Fruit fly (Drosophila melanogaster) Kc167 (cell line): ENCODE results near the gene CG7730.

Experiments
- Myc ChIP-seq: fragments of >200 bp; optimal IDR thresholded peaks from 2 replicates; lab custom pipeline; 2017; ENCODE audit warnings: missing external identifiers
- Sin3A ChIP-seq: fragments of >200 bp; optimal IDR thresholded peaks from 2 replicates; lab custom pipeline; 2018; ENCODE audit warnings: missing external identifiers
- h ChIP-seq: fragments of >200 bp; optimal IDR thresholded peaks from 3 replicates; lab custom pipeline; 2018; ENCODE audit warnings: missing external identifiers
- insv ChIP-seq: fragments of >200 bp; optimal IDR thresholded peaks from 3 replicates; lab custom pipeline; 2018; ENCODE audit warnings: missing external identifiers
- psq ChIP-seq: fragments of >200 bp; optimal IDR thresholded peaks from 2 replicates; lab custom pipeline; 2017; ENCODE audit warnings: missing external identifiers
- ttk ChIP-seq: sonication (Bioruptor generic); optimal IDR thresholded peaks from 2 replicates; lab custom pipeline; 2017; ENCODE audit warnings: missing external identifiers

The CG7730 gene

DNA sequence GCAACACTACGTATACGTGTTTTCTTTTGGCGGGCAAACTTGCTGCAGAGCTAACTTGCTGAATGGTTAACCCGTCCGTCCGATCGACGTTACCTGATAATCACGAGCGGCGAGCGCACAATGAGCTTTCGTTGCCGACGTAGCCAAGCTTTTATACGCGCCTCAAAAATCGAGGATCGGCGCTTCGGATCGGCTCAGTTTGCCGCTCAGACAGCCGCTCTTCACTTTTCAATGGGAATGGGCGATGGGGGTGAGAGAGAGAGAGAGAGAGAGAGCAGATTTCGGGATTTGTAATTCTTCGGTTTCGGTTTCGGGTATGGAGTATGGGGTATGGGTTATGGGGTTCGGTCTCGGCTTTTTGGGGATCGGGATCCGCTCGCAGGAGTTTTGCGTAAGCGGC lies 4.7 kb downstream of the CG7730 start, which contains the start of gene Ilp8:
Gene Ilp8, minus strand, starts transcription at position 110 of the 400 bp plus-strand sequence.
- TF ChIP-seq Myc, result no peak
- TF ChIP-seq Sin3A (lab: Kevin White, UChicago), result no peak
- TF ChIP-seq ttk (lab: Kevin White, UChicago), result no peak
- no peak for TF ChIP-seq psq (lab: Kevin White, UChicago)
- TF ChIP-seq h (lab: Kevin White, UChicago), result no peak
- no peak for TF ChIP-seq insv (lab: Kevin White, UChicago)

DNA sequence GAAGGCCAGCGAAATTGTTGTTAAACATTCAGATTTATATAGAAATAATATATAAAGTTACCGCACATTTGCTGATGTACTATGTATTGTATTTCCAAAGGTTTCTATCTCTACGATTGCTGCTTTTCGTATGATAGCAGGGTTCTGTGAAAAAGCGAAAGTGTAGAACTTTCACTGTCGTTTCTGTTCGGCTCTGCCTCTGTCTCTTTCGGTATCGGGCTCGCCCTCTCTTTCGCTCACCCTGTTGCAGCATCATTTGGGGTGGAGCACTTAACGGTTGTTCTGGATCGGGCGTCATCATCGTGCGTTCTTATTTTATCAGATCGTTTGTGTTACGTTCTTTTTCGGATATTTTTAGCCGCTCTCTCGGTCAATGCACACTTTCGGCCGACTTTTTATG lies 6.0 kb downstream of the CG7730 start:
- TF ChIP-seq ttk (lab: Kevin White, UChicago), result no peak
- TF ChIP-seq Sin3A (lab: Kevin White, UChicago), result no peak
- no peak for TF ChIP-seq psq (lab: Kevin White, UChicago)
- no peak for TF ChIP-seq Myc
- TF ChIP-seq insv (lab: Kevin White, UChicago), result no peak
- TF ChIP-seq h (lab: Kevin White, UChicago), result no peak

DNA sequence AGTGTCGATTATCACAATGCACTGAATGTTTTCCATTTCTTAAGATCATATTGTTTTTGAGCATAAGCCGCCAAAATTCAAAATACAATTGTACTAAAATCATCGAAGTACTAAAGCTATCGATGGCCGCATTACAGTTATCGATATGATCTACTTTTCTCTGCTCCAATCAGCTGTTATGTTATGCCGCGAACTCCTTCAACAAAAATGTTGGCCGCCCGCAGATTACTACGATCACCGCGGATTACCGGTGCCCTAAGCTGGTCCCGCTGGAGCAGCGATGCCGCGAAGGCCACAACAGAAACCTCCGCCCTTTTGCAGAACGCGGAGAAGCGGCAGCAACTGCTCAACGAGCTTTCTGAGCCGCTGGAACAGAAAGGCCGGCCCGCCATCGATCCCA lies 8.2 kb downstream of the CG7730 start, which contains the start of gene beg:
Gene beg, plus strand, starts transcription at position 177 of the 400 bp plus-strand sequence.
- TF ChIP-seq Sin3A (lab: Kevin White, UChicago) (no peak), ttk (lab: Kevin White, UChicago) (no peak), psq (lab: Kevin White, UChicago) (no peak), h (lab: Kevin White, UChicago) (no peak), insv (lab: Kevin White, UChicago) (no peak)

DNA sequence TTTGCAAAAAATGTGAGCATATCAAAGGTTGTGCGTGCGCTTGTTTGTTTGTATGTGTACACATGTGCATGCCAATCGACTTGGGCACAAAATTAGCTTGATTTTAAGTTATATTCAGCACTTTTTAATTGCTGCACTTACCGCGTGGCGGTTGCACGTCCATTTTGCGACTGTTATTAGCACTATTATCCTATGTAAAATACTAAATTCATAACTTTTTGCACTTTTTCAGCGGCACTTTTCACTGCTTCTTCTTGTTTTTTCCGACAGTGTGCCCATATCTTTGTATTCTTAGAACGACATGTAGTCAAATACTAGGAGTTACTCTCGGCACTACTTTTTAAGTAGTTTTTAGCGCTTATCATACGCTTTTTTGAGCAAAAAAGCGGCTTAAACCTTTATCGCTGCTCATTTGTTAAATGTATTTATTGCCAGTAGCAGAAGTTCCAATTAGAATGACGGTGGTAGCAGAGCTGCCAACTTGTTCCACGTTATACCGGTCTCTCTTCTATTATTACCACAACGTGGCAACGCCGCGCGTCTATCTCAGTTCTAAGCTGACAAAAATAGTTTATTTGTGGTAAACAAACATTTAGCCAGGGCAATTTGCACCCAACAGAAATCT lies 15.1 kb downstream of the CG7730 start, which contains the start of the genes scaf6 and Papst2:
Gene scaf6, minus strand, starts transcription at position 278 of the 625 bp plus-strand sequence.
Gene Papst2, plus strand, starts transcription at position 501 of the 625 bp plus-strand sequence.
- TF ChIP-seq Sin3A (lab: Kevin White, UChicago) (no peak), Myc (no peak), psq (lab: Kevin White, UChicago) (no peak), insv (lab: Kevin White, UChicago) (no peak), h (lab: Kevin White, UChicago) (no peak)

DNA sequence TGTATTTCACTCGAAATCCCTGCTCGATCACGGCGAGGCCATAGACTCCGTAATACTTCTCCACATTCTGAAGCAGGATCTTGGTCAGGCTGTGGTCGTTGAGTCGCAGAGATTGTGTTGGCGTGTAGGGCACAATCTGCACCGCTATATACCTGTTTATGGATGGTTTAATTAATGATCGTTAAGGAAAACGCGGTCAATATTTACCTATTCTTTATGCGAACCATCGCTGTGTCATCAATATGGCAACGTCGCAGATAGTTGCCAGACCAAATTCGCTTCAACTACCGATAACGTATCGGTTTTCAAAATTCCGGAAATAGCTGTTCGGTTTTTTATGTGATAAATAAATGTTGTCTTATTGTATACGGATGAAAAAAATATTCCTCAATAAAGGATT lies 17.5 kb downstream of the CG7730 start, which contains the start of gene Pop5:
Gene Pop5, minus strand, starts transcription at position 240 of the 400 bp plus-strand sequence.
- no peak for TF ChIP-seq ttk (lab: Kevin White, UChicago)
- TF ChIP-seq insv (lab: Kevin White, UChicago), result no peak
- TF ChIP-seq Myc, result no peak
- TF ChIP-seq psq (lab: Kevin White, UChicago), result no peak
- no peak for TF ChIP-seq h (lab: Kevin White, UChicago)
- no peak for TF ChIP-seq Sin3A (lab: Kevin White, UChicago)

DNA sequence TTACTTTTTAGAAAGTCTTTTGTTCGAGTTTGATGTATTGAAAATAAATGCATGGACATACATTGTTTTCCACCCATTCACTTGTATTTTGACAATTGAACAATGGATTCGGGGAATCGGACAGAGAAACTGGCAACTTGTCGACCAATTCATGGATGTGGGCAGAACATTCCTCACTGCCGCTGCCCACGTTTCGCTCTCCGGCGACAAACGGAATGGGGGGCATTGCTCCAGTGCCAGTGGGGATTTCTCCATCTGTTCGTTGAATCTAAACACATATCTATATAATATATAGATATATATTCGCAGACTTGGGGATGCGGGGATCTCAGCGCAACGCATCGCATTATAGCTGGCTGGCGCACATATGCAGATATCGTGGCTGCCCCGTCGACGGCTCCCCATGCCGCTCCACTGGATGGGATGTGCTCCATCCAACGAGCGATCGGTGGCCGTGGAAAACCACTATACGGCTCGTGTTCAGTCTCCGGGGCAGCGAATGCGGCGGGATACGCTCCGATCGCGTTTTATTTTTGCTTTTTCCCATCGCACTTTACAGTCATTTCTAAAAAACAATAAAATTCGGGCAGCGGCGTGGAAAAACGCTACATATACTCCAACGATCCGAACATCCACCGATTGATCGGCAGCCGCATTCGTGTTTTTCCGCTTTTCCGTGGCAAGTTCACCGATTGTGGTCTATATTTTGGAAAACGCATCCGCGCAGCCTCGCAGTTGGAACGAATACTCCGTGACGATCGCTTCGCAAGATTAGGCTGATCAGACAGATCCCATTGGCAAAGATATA lies 18.3 kb downstream of the CG7730 start, which contains the start of gene TpnC73F:
Gene TpnC73F, plus strand, starts transcription at position 633 of the 808 bp plus-strand sequence.
- TF ChIP-seq insv (lab: Kevin White, UChicago), result no peak

DNA sequence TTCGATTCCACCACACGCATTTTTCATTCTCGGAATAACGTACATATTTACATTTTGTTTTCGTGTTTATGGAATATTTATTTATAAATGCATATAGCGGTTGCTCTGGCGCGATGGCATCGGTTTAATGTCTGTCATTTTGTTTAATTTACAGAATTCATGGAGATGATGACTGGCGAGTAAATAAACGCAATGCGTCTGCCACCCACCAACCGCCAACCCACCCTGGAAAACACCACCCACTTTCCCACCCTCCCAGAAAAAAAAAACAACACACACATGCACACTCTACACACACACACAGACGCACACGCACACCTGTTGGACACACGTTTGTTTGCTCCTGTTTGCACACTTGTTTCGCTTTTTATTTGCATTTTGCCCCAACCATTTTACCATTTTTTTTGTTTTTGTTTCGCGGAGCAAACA lies 20.5 kb downstream of the CG7730 start:
- TF ChIP-seq psq (lab: Kevin White, UChicago) (no peak), Myc (no peak), ttk (lab: Kevin White, UChicago) (no peak), insv (lab: Kevin White, UChicago) (no peak), h (lab: Kevin White, UChicago) (no peak), Sin3A (lab: Kevin White, UChicago) (no peak)

DNA sequence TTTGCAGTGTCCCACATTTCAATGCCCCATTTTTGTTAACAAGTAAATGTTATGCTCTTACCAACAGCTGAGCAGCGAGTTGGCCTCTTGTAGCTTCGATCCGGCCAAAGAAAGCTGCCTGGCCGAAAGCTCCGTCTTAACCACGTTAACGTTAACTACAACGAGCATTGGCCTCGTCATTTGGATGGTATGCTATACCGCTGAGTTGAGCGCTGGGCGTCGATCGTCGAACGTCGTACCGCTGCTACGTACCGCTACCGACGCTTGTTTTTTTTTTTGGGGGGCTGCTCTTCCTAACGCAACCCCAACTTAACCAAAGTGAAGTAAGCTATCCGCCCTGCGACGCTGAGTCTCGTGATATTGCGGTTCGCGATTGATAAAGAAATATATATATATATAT lies 22.0 kb downstream of the CG7730 start, which contains the start of gene rogdi:
Gene rogdi, plus strand, starts transcription at position 199 of the 400 bp plus-strand sequence.
- TF ChIP-seq h (lab: Kevin White, UChicago) (no peak), Sin3A (lab: Kevin White, UChicago) (no peak), ttk (lab: Kevin White, UChicago) (no peak), Myc (no peak), insv (lab: Kevin White, UChicago) (no peak), psq (lab: Kevin White, UChicago) (no peak)

DNA sequence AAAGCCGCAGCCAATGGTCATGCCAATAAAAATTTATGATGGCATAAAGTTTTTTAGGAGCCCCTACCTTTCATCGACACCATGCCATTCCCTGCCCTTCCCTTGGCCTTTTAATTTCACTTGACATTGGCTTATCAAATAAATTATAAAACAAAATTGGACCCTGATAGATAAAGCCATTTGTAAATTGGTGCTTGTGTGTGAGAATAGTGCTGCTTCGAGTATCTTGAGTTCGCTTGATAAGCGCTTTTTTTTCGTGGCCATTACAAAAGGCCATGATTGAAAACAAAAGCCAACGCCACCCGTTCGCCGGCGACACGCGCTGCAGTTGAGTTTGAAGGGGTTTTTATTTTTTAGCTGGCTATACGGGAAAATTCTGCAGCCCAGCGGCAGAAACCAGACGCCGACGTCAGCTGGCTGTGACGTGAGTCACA lies 22.6 kb downstream of the CG7730 start:
- no peak for TF ChIP-seq Myc
- TF ChIP-seq psq (lab: Kevin White, UChicago), result no peak
- no peak for TF ChIP-seq Sin3A (lab: Kevin White, UChicago)
- TF ChIP-seq insv (lab: Kevin White, UChicago), result no peak
- no peak for TF ChIP-seq h (lab: Kevin White, UChicago)
- no peak for TF ChIP-seq ttk (lab: Kevin White, UChicago)

DNA sequence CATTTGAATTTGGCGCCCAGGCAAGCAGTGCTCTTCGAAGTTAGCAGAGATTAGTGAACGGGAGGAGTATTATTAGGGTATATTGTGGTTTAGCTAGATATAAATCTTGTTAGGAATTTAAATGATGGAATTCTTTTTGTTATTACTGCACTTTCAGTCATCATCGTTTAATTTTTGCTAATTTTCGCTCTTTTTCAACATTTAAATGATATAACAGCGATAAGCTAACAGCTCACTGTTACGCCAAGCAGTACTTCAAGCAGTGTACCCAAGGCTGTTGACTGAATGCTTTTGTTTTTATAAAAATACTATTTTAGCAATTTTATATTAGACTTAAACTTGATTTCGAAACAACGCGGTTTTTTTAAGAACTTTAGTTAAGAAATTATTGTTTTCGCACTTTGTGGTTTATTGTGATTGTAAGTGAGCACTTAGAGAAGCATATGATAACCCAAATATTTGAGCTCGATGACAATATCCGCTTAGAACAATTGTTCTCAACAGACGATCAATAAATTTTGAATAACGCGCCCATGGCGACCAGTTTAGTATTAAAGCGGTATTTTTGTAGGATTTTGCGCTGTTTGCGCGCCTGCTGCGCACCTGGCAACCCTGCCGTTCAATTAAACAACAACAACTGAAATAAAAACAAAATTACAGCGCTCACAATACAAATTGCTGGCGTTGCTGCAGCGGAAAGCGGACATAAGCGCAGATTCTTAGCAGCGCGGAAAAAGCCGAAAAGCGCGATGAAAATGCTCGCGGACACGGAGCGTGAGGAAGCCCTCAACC lies 23.5 kb downstream of the CG7730 start:
- no peak for TF ChIP-seq h (lab: Kevin White, UChicago)
- TF ChIP-seq Myc, result no peak
- no peak for TF ChIP-seq Sin3A (lab: Kevin White, UChicago)
- TF ChIP-seq insv (lab: Kevin White, UChicago), result no peak
- TF ChIP-seq psq (lab: Kevin White, UChicago), result no peak
- no peak for TF ChIP-seq ttk (lab: Kevin White, UChicago)

DNA sequence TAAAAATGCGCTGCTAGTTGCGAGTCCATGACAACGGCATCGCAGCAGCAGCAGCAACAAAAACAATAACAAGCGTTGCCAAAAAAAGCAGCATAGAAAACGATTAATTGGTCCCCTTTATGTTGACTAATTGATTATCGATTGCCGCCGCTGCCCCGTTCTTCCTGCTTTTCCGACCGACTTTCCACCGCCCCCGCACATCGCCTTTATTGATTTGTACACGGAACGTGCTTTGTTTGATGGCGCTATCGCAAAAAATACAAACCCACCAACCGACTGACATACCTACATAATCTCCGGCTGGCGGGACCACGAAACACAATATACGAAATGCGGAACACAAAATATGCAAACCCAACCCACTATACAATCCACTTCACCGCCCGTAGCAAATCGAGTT lies 24.2 kb downstream of the CG7730 start:
- TF ChIP-seq ttk (lab: Kevin White, UChicago), result no peak
- no peak for TF ChIP-seq insv (lab: Kevin White, UChicago)
- no peak for TF ChIP-seq psq (lab: Kevin White, UChicago)
- no peak for TF ChIP-seq h (lab: Kevin White, UChicago)
- TF ChIP-seq Myc, result no peak
- TF ChIP-seq Sin3A (lab: Kevin White, UChicago), result no peak
